Worm (Caenorhabditis elegans) whole organism, early embryonic: ENCODE results near the gene lin-46.

Source experiments
- ceh-36 ChIP-seq: sonication (generic microtip); optimal IDR thresholded peaks from 2 replicates; lab custom pipeline; 2016; ENCODE audit warnings: missing genetic modification characterization, inconsistent platforms, missing compliant biosample characterization
- hnd-1 ChIP-seq: sonication (generic microtip); optimal IDR thresholded peaks from 2 replicates; lab custom pipeline; 2016; ENCODE audit warnings: missing genetic modification characterization, missing compliant biosample characterization

DNA sequence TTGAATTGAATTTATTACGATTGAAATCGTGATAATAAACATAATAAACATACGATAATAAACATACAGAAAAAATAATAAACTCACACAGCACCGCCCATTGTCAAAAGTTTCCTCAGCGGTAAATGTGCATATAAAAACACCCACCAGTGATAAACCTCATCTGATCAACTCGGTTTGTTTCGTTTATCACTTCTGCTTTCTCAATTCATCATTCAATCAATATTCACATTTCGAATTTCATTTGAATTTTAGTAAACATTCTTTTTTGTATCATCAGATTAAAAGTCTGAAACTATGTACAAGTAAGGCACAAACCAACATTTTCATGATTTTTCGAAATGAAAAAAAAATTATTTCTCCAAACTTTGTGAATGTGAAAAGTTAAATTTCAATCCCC lies 44.5 kb downstream of the lin-46 start, which contains the start of gene try-10:
- TF ChIP-seq hnd-1 (tag; lab: Kevin White, UChicago) (no peak), ceh-36 (no peak)
